Fruit fly (Drosophila melanogaster) whole organism, pupa: Measurements from ENCODE around the gene Mi-2.

Experiments used
- CG10348 ChIP-seq: fragments of 200-800 bp; sonication (Bioruptor generic); IDR thresholded peaks from 2 replicates; pipeline ENCODE4 v1.3.6; 2022; ENCODE audit warnings: missing biosample characterization, missing genetic modification characterization
- CG12605 ChIP-seq: fragments of 200-800 bp; sonication (Bioruptor generic); IDR thresholded peaks from 2 replicates; pipeline ENCODE4 v1.3.6; 2022; ENCODE audit warnings: missing biosample characterization, missing genetic modification characterization
- CG13204 ChIP-seq: fragments of 200-800 bp; sonication (Bioruptor generic); optimal IDR thresholded peaks from 2 replicates; lab custom pipeline; 2018; ENCODE audit warnings: missing biosample characterization, mild to moderate bottlenecking, missing genetic modification characterization, moderate library complexity
- CG15710 ChIP-seq: fragments of 200-800 bp; sonication (Bioruptor generic); optimal IDR thresholded peaks from 2 replicates; lab custom pipeline; 2018; ENCODE audit warnings: missing biosample characterization, mild to moderate bottlenecking, missing genetic modification characterization, moderate library complexity
- CG17806 ChIP-seq: fragments of 200-800 bp; sonication (Bioruptor generic); optimal IDR thresholded peaks from 2 replicates; lab custom pipeline; 2018; ENCODE audit warnings: missing biosample characterization, mild to moderate bottlenecking, missing genetic modification characterization, moderate library complexity
- CG32121 ChIP-seq: fragments of 200-800 bp; sonication (Bioruptor generic); IDR thresholded peaks from 2 replicates; pipeline ENCODE4 v1.3.6; 2022; ENCODE audit warnings: missing biosample characterization, missing genetic modification characterization
- CG34367 ChIP-seq: fragments of 200-800 bp; sonication (Bioruptor generic); optimal IDR thresholded peaks from 2 replicates; lab custom pipeline; 2018; ENCODE audit warnings: missing biosample characterization, mild to moderate bottlenecking, missing genetic modification characterization
- CG4496 ChIP-seq: fragments of 200-800 bp; sonication (Bioruptor generic); IDR thresholded peaks from 3 replicates; pipeline ENCODE4 v1.3.6; 2022; ENCODE audit warnings: missing biosample characterization, missing genetic modification characterization
- CG8159 ChIP-seq: fragments of 200-800 bp; sonication (Bioruptor generic); optimal IDR thresholded peaks from 3 replicates; lab custom pipeline; 2018; ENCODE audit warnings: missing biosample characterization, mild to moderate bottlenecking, missing genetic modification characterization, moderate library complexity
- CG8301 ChIP-seq: fragments of 200-800 bp; sonication (Bioruptor generic); optimal IDR thresholded peaks from 2 replicates; lab custom pipeline; 2018; ENCODE audit warnings: missing biosample characterization, mild to moderate bottlenecking, missing genetic modification characterization
- CG9948 ChIP-seq: fragments of 200-800 bp; sonication (Bioruptor generic); optimal IDR thresholded peaks from 2 replicates; lab custom pipeline; 2018; ENCODE audit warnings: missing biosample characterization, mild to moderate bottlenecking, missing genetic modification characterization, moderate library complexity
- D1 ChIP-seq: fragments of 200-800 bp; sonication (Bioruptor generic); optimal IDR thresholded peaks from 2 replicates; lab custom pipeline; 2018; ENCODE audit warnings: missing biosample characterization, mild to moderate bottlenecking, missing genetic modification characterization, moderate library complexity
- EcR ChIP-seq: fragments of 200-800 bp; sonication (Bioruptor generic); optimal IDR thresholded peaks from 3 replicates; lab custom pipeline; 2019; ENCODE audit warnings: missing biosample characterization, missing genetic modification characterization, mild to moderate bottlenecking, moderate library complexity, missing genetic modification reagents
- Ets98B ChIP-seq: fragments of 200-800 bp; sonication (Bioruptor generic); IDR thresholded peaks from 2 replicates; pipeline ENCODE4 v1.3.6; 2022; ENCODE audit warnings: missing biosample characterization, missing genetic modification characterization
- Pif1A ChIP-seq: fragments of 200-800 bp; sonication (Bioruptor generic); optimal IDR thresholded peaks from 3 replicates; lab custom pipeline; 2016; ENCODE audit warnings: missing biosample characterization, missing genetic modification characterization
- Pif1B ChIP-seq: fragments of 200-800 bp; sonication (Bioruptor generic); optimal IDR thresholded peaks from 3 replicates; lab custom pipeline; 2016; ENCODE audit warnings: missing biosample characterization, missing genetic modification characterization
- Snoo ChIP-seq: fragments of 200-800 bp; sonication (Bioruptor generic); optimal IDR thresholded peaks from 3 replicates; lab custom pipeline; 2017; ENCODE audit warnings: missing biosample characterization, mild to moderate bottlenecking, missing genetic modification characterization, inconsistent platforms
- fd96Ca ChIP-seq: fragments of 200-800 bp; sonication (Bioruptor generic); IDR thresholded peaks from 3 replicates; pipeline ENCODE4 v1.3.6; 2022; ENCODE audit warnings: missing biosample characterization, missing genetic modification characterization
- gl ChIP-seq: fragments of 200-800 bp; sonication (Bioruptor generic); optimal IDR thresholded peaks from 2 replicates; lab custom pipeline; 2018; ENCODE audit warnings: missing biosample characterization, mild to moderate bottlenecking, missing genetic modification characterization
- rn ChIP-seq: fragments of 200-800 bp; sonication (Bioruptor generic); IDR thresholded peaks from 2 replicates; pipeline ENCODE4 v1.3.6; 2022; ENCODE audit warnings: missing biosample characterization, missing genetic modification characterization

Mi-2 gene

dm6 chr3L:19931391-19931790, 21.4 kb upstream of the Mi-2 start, which contains the start of gene CG46462:
TSS of gene CG46462 (plus strand) at chr3L:19931691.
- TF ChIP-seq Pif1A (GFP tag; lab: Kevin White, UChicago) = no peak

- no peak for TF ChIP-seq CG13204 (GFP tag; lab: Kevin White, UChicago)
Observed at dm6 chr3L:19929719-19930334, 19.8 kb upstream of the Mi-2 start.

- TF ChIP-seq CG8159 (peak; percentile 5), CG13204 (GFP tag; lab: Kevin White, UChicago) (no peak), Snoo (tag; lab: Kevin White, UChicago) (peak; percentile 16), CG17806 (no peak), fd96Ca (0 out of 3 replicates have a peak, but pooled peaks have one; percentile 8), CG12605 (peak; percentile 77), Ets98B (GFP tag; lab: Robert Waterston, UW) (peak; percentile 60), CG32121 (GFP tag; lab: Robert Waterston, UW) (peak; percentile 53; the same call in 1 of the 2 replicates), CG8301 (tag; lab: Kevin White, UChicago) (peak; percentile 7)
- TF ChIP-seq, all 21 proteins: peak for 7
Observed at dm6 chr3L:19929051-19929718, 19.2 kb upstream of the Mi-2 start.

- TF ChIP-seq Ets98B (GFP tag; lab: Robert Waterston, UW) (peak; percentile 51), fd96Ca (peak; percentile 47; the same call in 1 of the 3 replicates), CG8159 (peak; percentile 55), Snoo (tag; lab: Kevin White, UChicago) (peak; percentile 15), CG4496 (GFP tag; lab: Robert Waterston, UW) (0 out of 3 replicates have a peak, but pooled peaks have one; percentile 39), CG17806 (peak; percentile 50), gl (no peak), CG9948 (tag; lab: Kevin White, UChicago) (peak; percentile 29), Pif1B (GFP tag; lab: Kevin White, UChicago) (no peak), rn (no peak), CG15710 (tag; lab: Kevin White, UChicago) (peak; percentile 39), D1 (tag; lab: Kevin White, UChicago) (no peak)
Observed at dm6 chr3L:19928435-19929011, 18.5 kb upstream of the Mi-2 start, which contains the start of the genes CG8004 and RhoGDI. TSS of gene CG8004 (minus strand) at chr3L:19928508. TSS of gene RhoGDI (plus strand) at chr3L:19928743.

dm6 chr3L:19924771-19925304, 14.8 kb upstream of the Mi-2 start, which contains the start of gene Grasp65:
TSS of gene Grasp65 (plus strand) at chr3L:19924943.
- no peak for TF ChIP-seq CG10348 (GFP tag; lab: Robert Waterston, UW)
- TF ChIP-seq CG4496 (GFP tag; lab: Robert Waterston, UW) = peak; percentile 54; the same call in 1 of the 3 replicates
- TF ChIP-seq fd96Ca = no peak
- TF ChIP-seq CG17806 = no peak
- TF ChIP-seq Snoo (tag; lab: Kevin White, UChicago) = no peak
- no peak for TF ChIP-seq Pif1A (GFP tag; lab: Kevin White, UChicago)
- TF ChIP-seq, all 21 proteins: peak for 1

- TF ChIP-seq CG15710 (tag; lab: Kevin White, UChicago) (peak; percentile 57), D1 (tag; lab: Kevin White, UChicago) (no peak), CG32121 (GFP tag; lab: Robert Waterston, UW) (peak; percentile 75), CG17806 (peak; percentile 21), CG13204 (GFP tag; lab: Kevin White, UChicago) (no peak), EcR (GFP tag; lab: Kevin White, UChicago) (no peak), gl (no peak), rn (0 out of 2 replicates have a peak, but pooled peaks have one; percentile 38), fd96Ca (peak; percentile 92), CG4496 (GFP tag; lab: Robert Waterston, UW) (peak; percentile 61; the same call in 2 of the 3 replicates), CG34367 (tag; lab: Kevin White, UChicago) (peak; percentile 20), CG8301 (tag; lab: Kevin White, UChicago) (no peak), CG12605 (no peak), Ets98B (GFP tag; lab: Robert Waterston, UW) (peak; percentile 72), Pif1B (GFP tag; lab: Kevin White, UChicago) (no peak), CG9948 (tag; lab: Kevin White, UChicago) (peak; percentile 18), Snoo (tag; lab: Kevin White, UChicago) (peak; percentile 35)
Observed at dm6 chr3L:19922833-19923745, 13.1 kb upstream of the Mi-2 start, which contains the start of gene Pfdn6. TSS of gene Pfdn6 (plus strand) at chr3L:19923671.
